Worm (Caenorhabditis elegans) whole organism, late embryonic: Measurements from ENCODE around the gene mpz-1.

Source experiments
- C38D4.7 ChIP-seq: fragments of 200-800 bp; sonication (Bioruptor generic); optimal IDR thresholded peaks from 2 replicates; lab custom pipeline; 2018; ENCODE audit warnings: mild to moderate bottlenecking, missing genetic modification characterization, moderate library complexity, missing compliant biosample characterization
- F13H6.1 ChIP-seq: sonication (generic microtip); optimal IDR thresholded peaks from 2 replicates; lab custom pipeline; 2016; ENCODE audit warnings: missing genetic modification characterization, missing compliant biosample characterization
- K02D7.2 ChIP-seq: sonication (generic microtip); optimal IDR thresholded peaks from 2 replicates; lab custom pipeline; 2017; ENCODE audit warnings: mild to moderate bottlenecking, missing genetic modification characterization, missing compliant biosample characterization
- T23F11.4 ChIP-seq: fragments of 200-800 bp; sonication (Bioruptor generic); optimal IDR thresholded peaks from 2 replicates; lab custom pipeline; 2018; ENCODE audit warnings: mild to moderate bottlenecking, missing genetic modification characterization, missing compliant biosample characterization
- Y22D7AL.16 ChIP-seq: sonication (generic microtip); optimal IDR thresholded peaks from 2 replicates; lab custom pipeline; 2016; ENCODE audit warnings: missing genetic modification characterization, missing compliant biosample characterization
- ahr-1 ChIP-seq: sonication (generic microtip); optimal IDR thresholded peaks from 2 replicates; lab custom pipeline; 2016; ENCODE audit warnings: missing genetic modification characterization, missing compliant biosample characterization
- ceh-14 ChIP-seq: sonication (generic microtip); optimal IDR thresholded peaks from 2 replicates; lab custom pipeline; 2016; ENCODE audit warnings: missing genotype, missing genetic modification characterization, missing compliant biosample characterization
- ceh-22 ChIP-seq: sonication (generic microtip); optimal IDR thresholded peaks from 2 replicates; lab custom pipeline; 2017; ENCODE audit warnings: missing biosample characterization, missing genetic modification characterization
- ceh-34 ChIP-seq: sonication (generic microtip); optimal IDR thresholded peaks from 2 replicates; lab custom pipeline; 2016; ENCODE audit warnings: mild to moderate bottlenecking, missing genetic modification characterization, missing compliant biosample characterization
- ceh-6 ChIP-seq: fragments of 200-800 bp; sonication (Bioruptor generic); optimal IDR thresholded peaks from 2 replicates; lab custom pipeline; 2018; ENCODE audit warnings: mild to moderate bottlenecking, missing genetic modification characterization, missing compliant biosample characterization
- ceh-9 ChIP-seq: sonication (generic microtip); optimal IDR thresholded peaks from 2 replicates; lab custom pipeline; 2016; ENCODE audit warnings: mild to moderate bottlenecking, missing genetic modification characterization, inconsistent platforms, missing compliant biosample characterization
- dmd-4 ChIP-seq: sonication (generic microtip); optimal IDR thresholded peaks from 2 replicates; lab custom pipeline; 2016; ENCODE audit warnings: borderline replicate concordance, missing genetic modification characterization, missing compliant biosample characterization
- dve-1 ChIP-seq: sonication (generic microtip); optimal IDR thresholded peaks from 2 replicates; lab custom pipeline; 2017; ENCODE audit warnings: antibody characterized with exemption, mild to moderate bottlenecking, missing genetic modification characterization, missing compliant biosample characterization
- elt-2 ChIP-seq: sonication (generic microtip); optimal IDR thresholded peaks from 2 replicates; lab custom pipeline; 2016; ENCODE audit warnings: missing genetic modification reagents, missing genetic modification characterization, missing compliant biosample characterization
- eyg-1 ChIP-seq: sonication (generic microtip); optimal IDR thresholded peaks from 2 replicates; lab custom pipeline; 2016; ENCODE audit warnings: missing genotype, missing genetic modification characterization, missing compliant biosample characterization
- fkh-10 ChIP-seq: fragments of 150-350 bp; optimal IDR thresholded peaks from 2 replicates; lab custom pipeline; 2014; ENCODE audit warnings: missing biosample characterization, missing genetic modification reagents, missing genetic modification characterization
- gmeb-2 ChIP-seq: sonication (generic microtip); optimal IDR thresholded peaks from 2 replicates; lab custom pipeline; 2016; ENCODE audit warnings: missing genetic modification characterization, inconsistent platforms, missing compliant biosample characterization
- hlh-13 ChIP-seq: fragments of 200-800 bp; sonication (Bioruptor generic); optimal IDR thresholded peaks from 2 replicates; lab custom pipeline; 2018; ENCODE audit warnings: mild to moderate bottlenecking, missing genetic modification characterization, missing compliant biosample characterization
- hlh-15 ChIP-seq: sonication (generic microtip); optimal IDR thresholded peaks from 2 replicates; lab custom pipeline; 2016; ENCODE audit warnings: missing genetic modification characterization, missing compliant biosample characterization
- hlh-30 ChIP-seq: sonication (generic microtip); optimal IDR thresholded peaks from 2 replicates; lab custom pipeline; 2017; ENCODE audit warnings: antibody characterized with exemption, missing genetic modification characterization, missing compliant biosample characterization; ENCODE audit not compliant: insufficient read depth
- lim-6 ChIP-seq: sonication (generic microtip); optimal IDR thresholded peaks from 2 replicates; lab custom pipeline; 2016; ENCODE audit warnings: missing genetic modification characterization, missing compliant biosample characterization
- lin-11 ChIP-seq: fragments of 200-800 bp; sonication (Bioruptor generic); optimal IDR thresholded peaks from 2 replicates; lab custom pipeline; 2018; ENCODE audit warnings: mild to moderate bottlenecking, missing genetic modification characterization, missing compliant biosample characterization
- mec-3 ChIP-seq: sonication (generic microtip); optimal IDR thresholded peaks from 2 replicates; lab custom pipeline; 2016; ENCODE audit warnings: borderline replicate concordance, missing genetic modification characterization, missing compliant biosample characterization
- nhr-11 ChIP-seq: fragments of 150-350 bp; optimal IDR thresholded peaks from 2 replicates; lab custom pipeline; 2014; ENCODE audit warnings: missing biosample characterization, missing genetic modification characterization
- npax-4 ChIP-seq: sonication (generic microtip); optimal IDR thresholded peaks from 2 replicates; lab custom pipeline; 2016; ENCODE audit warnings: missing genetic modification characterization, missing compliant biosample characterization
- odd-2 ChIP-seq: sonication (generic microtip); optimal IDR thresholded peaks from 2 replicates; lab custom pipeline; 2017; ENCODE audit warnings: antibody characterized with exemption, mild to moderate bottlenecking, missing genetic modification characterization, missing compliant biosample characterization
- pat-9 ChIP-seq: fragments of 200-800 bp; sonication (Bioruptor generic); optimal IDR thresholded peaks from 2 replicates; lab custom pipeline; 2018; ENCODE audit warnings: mild to moderate bottlenecking, missing genetic modification characterization, moderate library complexity, missing compliant biosample characterization
- pax-1 ChIP-seq: fragments of 150-350 bp; optimal IDR thresholded peaks from 2 replicates; lab custom pipeline; 2014; ENCODE audit warnings: missing biosample characterization, missing genetic modification characterization
- pha-4 ChIP-seq: fragments of 150-350 bp; optimal IDR thresholded peaks from 2 replicates; lab custom pipeline; 2018; ENCODE audit warnings: missing biosample characterization, missing genetic modification reagents, missing genetic modification characterization
- pros-1 ChIP-seq: fragments of 150-350 bp; optimal IDR thresholded peaks from 2 replicates; lab custom pipeline; 2014; ENCODE audit warnings: missing biosample characterization, missing genetic modification reagents, missing genetic modification characterization
- ref-2 ChIP-seq: sonication (generic microtip); optimal IDR thresholded peaks from 2 replicates; lab custom pipeline; 2016; ENCODE audit warnings: missing genetic modification characterization, missing compliant biosample characterization
- rnt-1 ChIP-seq: sonication (generic microtip); optimal IDR thresholded peaks from 2 replicates; lab custom pipeline; 2016; ENCODE audit warnings: missing genetic modification characterization, missing compliant biosample characterization
- sox-4 ChIP-seq: sonication (generic microtip); optimal IDR thresholded peaks from 2 replicates; lab custom pipeline; 2017; ENCODE audit warnings: mild to moderate bottlenecking, missing genetic modification characterization, inconsistent platforms, missing compliant biosample characterization
- tbx-2 ChIP-seq: sonication (generic microtip); optimal IDR thresholded peaks from 2 replicates; lab custom pipeline; 2016; ENCODE audit warnings: missing genetic modification characterization, missing compliant biosample characterization
- tbx-7 ChIP-seq: sonication (generic microtip); optimal IDR thresholded peaks from 2 replicates; lab custom pipeline; 2016; ENCODE audit warnings: missing genotype, missing genetic modification characterization, missing compliant biosample characterization
- ttx-3 ChIP-seq: sonication (generic microtip); optimal IDR thresholded peaks from 2 replicates; lab custom pipeline; 2016; ENCODE audit warnings: missing genetic modification reagents, missing genetic modification characterization, missing compliant biosample characterization
- unc-42 ChIP-seq: sonication (generic microtip); optimal IDR thresholded peaks from 2 replicates; lab custom pipeline; 2016; ENCODE audit warnings: missing genotype, missing genetic modification characterization, missing compliant biosample characterization

mpz-1 gene

DNA sequence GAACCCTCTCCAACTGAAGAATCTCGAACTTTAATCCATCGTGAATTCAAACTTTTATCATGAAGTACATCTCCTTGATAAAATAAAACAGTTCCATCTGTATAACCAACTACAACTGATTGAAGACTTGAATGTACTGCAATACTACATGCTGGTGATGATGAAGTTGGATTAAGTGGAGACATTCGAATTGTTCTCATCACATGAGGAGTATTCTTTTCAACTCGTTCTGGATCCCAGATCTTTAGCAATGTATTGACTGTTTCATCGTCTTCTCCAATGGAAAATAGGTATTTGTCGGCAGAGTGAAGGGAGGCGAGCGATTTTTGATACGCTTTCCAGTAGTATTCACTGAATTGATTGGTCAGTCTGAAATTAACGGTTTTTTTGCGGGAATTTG, 14.7 kb upstream of the mpz-1 start:
- TF ChIP-seq sox-4 (no peak), ahr-1 (tag; lab: Kevin White, UChicago) (no peak), ref-2 (tag; lab: Kevin White, UChicago) (no peak), T23F11.4 (GFP tag; lab: Kevin White, UChicago) (no peak), lin-11 (tag; lab: Kevin White, UChicago) (no peak), ceh-6 (GFP tag; lab: Kevin White, UChicago) (no peak), pros-1 (tag; lab: Kevin White, UChicago) (no peak), gmeb-2 (tag; lab: Kevin White, UChicago) (no peak), rnt-1 (tag; lab: Kevin White, UChicago) (no peak), mec-3 (tag; lab: Kevin White, UChicago) (no peak), elt-2 (tag; lab: Kevin White, UChicago) (no peak), nhr-11 (tag; lab: Kevin White, UChicago) (no peak), tbx-2 (tag; lab: Kevin White, UChicago) (no peak), dve-1 (tag; lab: Kevin White, UChicago) (no peak), hlh-15 (no peak), eyg-1 (tag; lab: Kevin White, UChicago) (no peak), fkh-10 (GFP tag; lab: Kevin White, UChicago) (no peak), F13H6.1 (no peak), npax-4 (tag; lab: Kevin White, UChicago) (no peak), ceh-34 (tag; lab: Kevin White, UChicago) (no peak)
- TF ChIP-seq, all 69 proteins: peak for 0

DNA sequence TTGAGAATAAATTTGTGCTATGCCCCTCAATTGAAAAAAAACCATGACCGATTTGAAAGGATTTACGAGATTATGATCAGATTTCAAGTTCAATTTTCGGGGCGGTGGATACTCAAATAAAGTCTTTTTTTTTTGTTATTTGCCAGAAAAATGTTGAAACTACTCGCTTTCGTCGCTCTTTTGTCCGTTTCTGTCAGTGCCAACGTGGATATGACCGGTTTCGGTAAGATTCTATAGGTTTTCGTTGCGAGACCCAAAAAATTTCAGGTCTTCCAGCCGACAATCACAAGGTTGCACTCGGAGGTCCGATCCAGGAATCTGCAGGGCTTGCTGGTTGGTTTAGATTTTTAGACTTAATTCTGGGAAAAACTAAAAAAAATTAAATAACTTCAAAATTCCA, 9.3 kb upstream of the mpz-1 start, which contains the start of gene tag-209:
tag-209 (plus strand) TSS at position 73 of the 400 bp plus-strand sequence.
- TF ChIP-seq mec-3 (tag; lab: Kevin White, UChicago) (no peak), hlh-13 (GFP tag; lab: Kevin White, UChicago) (no peak), dmd-4 (tag; lab: Kevin White, UChicago) (no peak), C38D4.7 (GFP tag; lab: Kevin White, UChicago) (no peak), Y22D7AL.16 (no peak), ceh-22 (tag; lab: Kevin White, UChicago) (no peak), tbx-7 (tag; lab: Kevin White, UChicago) (no peak), tbx-2 (tag; lab: Kevin White, UChicago) (no peak), hlh-30 (tag; lab: Kevin White, UChicago) (no peak), pha-4 (no peak), ceh-9 (no peak), unc-42 (no peak), pat-9 (tag; lab: Kevin White, UChicago) (no peak), lim-6 (tag; lab: Kevin White, UChicago) (no peak), ref-2 (tag; lab: Kevin White, UChicago) (no peak), K02D7.2 (no peak), ceh-6 (GFP tag; lab: Kevin White, UChicago) (no peak), ceh-14 (tag; lab: Kevin White, UChicago) (no peak), sox-4 (no peak), odd-2 (no peak)

DNA sequence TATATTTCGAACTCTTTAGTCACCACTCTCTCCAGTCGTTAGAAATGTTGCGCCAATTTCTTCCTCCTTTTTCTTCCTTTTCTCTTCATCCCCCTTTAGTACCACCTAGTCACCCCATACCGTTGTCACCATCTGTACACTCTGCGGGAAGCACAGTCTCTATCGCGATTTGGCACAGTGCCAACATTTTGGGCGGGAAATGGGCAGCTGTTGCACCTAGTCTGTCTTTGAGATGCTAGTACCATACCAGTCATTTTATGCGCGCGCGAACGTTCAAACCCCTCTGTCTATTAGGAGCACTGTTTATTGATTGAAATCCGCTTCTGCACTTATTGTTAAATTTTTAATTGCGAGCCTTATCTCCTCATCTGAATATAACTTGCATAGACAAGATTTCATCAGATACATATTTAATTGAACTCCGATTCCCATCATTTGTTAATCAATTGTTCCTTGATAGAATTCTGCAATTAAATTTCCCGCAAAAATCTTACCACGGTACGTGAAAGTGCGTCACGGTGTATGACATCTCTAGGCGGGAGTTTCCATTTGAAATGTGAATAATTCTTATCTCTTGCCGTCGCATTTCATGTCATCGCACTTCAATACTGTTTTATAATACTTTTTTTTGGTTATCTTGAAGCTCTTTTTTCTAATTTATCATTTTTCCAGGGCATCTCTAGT, 7.0 kb upstream of the mpz-1 start, which contains the start of gene cdl-1:
cdl-1 (plus strand) TSS at position 673 of the 684 bp plus-strand sequence.
- TF ChIP-seq sox-4 (no peak), ref-2 (tag; lab: Kevin White, UChicago) (peak; percentile 47), pax-1 (peak; percentile 68), unc-42 (peak; percentile 22), elt-2 (tag; lab: Kevin White, UChicago) (peak; percentile 4), ttx-3 (tag; lab: Kevin White, UChicago) (no peak), gmeb-2 (tag; lab: Kevin White, UChicago) (no peak)
